Worm (Caenorhabditis elegans) whole organism, L4 larva: ENCODE measurements around the gene npr-36.

ENCODE experiments used
- D1046.2 ChIP-seq: fragments of 200-800 bp; sonication (Bioruptor generic); IDR thresholded peaks from 2 replicates; pipeline ENCODE4 v1.3.6; 2022; ENCODE audit warnings: missing genetic modification characterization, missing compliant biosample characterization
- F10B5.3 ChIP-seq: sonication (generic microtip); optimal IDR thresholded peaks from 2 replicates; lab custom pipeline; 2016; ENCODE audit warnings: mild to moderate bottlenecking, missing genetic modification characterization, missing compliant biosample characterization
- F37D6.2 ChIP-seq: sonication (generic microtip); optimal IDR thresholded peaks from 2 replicates; lab custom pipeline; 2016; ENCODE audit warnings: mild to moderate bottlenecking, missing genetic modification characterization, missing compliant biosample characterization
- F44E2.7 ChIP-seq: fragments of 200-800 bp; sonication (Bioruptor generic); IDR thresholded peaks from 2 replicates; pipeline ENCODE4 v2.1.2; 2022; ENCODE audit warnings: missing genetic modification characterization, missing compliant biosample characterization
- R02D3.7 ChIP-seq: fragments of 150-350 bp; sonication (generic microtip); optimal IDR thresholded peaks from 3 replicates; lab custom pipeline; 2014; ENCODE audit warnings: missing biosample characterization, missing genetic modification characterization
- T20F7.1 ChIP-seq: fragments of 200-800 bp; sonication (Bioruptor generic); optimal IDR thresholded peaks from 2 replicates; lab custom pipeline; 2018; ENCODE audit warnings: mild to moderate bottlenecking, missing genetic modification characterization, missing compliant biosample characterization
- Y75B8A.6 ChIP-seq: fragments of 200-800 bp; sonication (Bioruptor generic); IDR thresholded peaks from 2 replicates; pipeline ENCODE4 v1.3.6; 2022; ENCODE audit warnings: missing genetic modification reagents, missing genetic modification characterization, missing compliant biosample characterization
- ZK337.2 ChIP-seq: fragments of 200-800 bp; sonication (Bioruptor generic); IDR thresholded peaks from 2 replicates; pipeline ENCODE4 v1.3.6; 2022; ENCODE audit warnings: missing genetic modification reagents, missing genetic modification characterization, missing compliant biosample characterization
- aha-1 ChIP-seq: fragments of 150-350 bp; peaks from one replicate; lab custom pipeline; 2014; ENCODE audit warnings: missing biosample characterization, missing genetic modification characterization
- ceh-62 ChIP-seq: sonication (generic microtip); optimal IDR thresholded peaks from 2 replicates; lab custom pipeline; 2017; ENCODE audit warnings: missing biosample characterization, missing genetic modification characterization
- ctbp-1 ChIP-seq: fragments of 200-800 bp; sonication (Bioruptor generic); IDR thresholded peaks from 2 replicates; pipeline ENCODE4 v1.3.6; 2022; ENCODE audit warnings: missing genetic modification reagents, missing genetic modification characterization, missing compliant biosample characterization
- daf-16 ChIP-seq, 3 experiments: sonication (generic microtip); optimal IDR thresholded peaks; 2 replicates each; lab custom pipeline; 2016 to 2017; ENCODE audit warnings: missing genetic modification characterization in 3 of 3, missing genetic modification reagents in 3 of 3, mild to moderate bottlenecking in 2 of 3, missing compliant biosample characterization in 2 of 3, missing biosample characterization in 1 of 3, moderate library complexity in 1 of 3
- daf-19 ChIP-seq: fragments of 200-800 bp; sonication (Bioruptor generic); conservative IDR thresholded peaks from 2 replicates; pipeline ENCODE4 v1.3.6; 2022; ENCODE audit warnings: missing genetic modification characterization, missing compliant biosample characterization
- duxl-1 ChIP-seq: sonication (generic microtip); optimal IDR thresholded peaks from 2 replicates; lab custom pipeline; 2016; ENCODE audit warnings: mild to moderate bottlenecking, missing genetic modification characterization, moderate library complexity, missing compliant biosample characterization; ENCODE audit not compliant: poor library complexity
- egl-27 ChIP-seq: sonication (generic microtip); optimal IDR thresholded peaks from 3 replicates; lab custom pipeline; 2017; ENCODE audit warnings: missing biosample characterization, missing genetic modification reagents, missing genetic modification characterization
- egl-43 ChIP-seq: fragments of 200-800 bp; sonication (Bioruptor generic); IDR thresholded peaks from 2 replicates; pipeline ENCODE4 v1.3.6; 2022; ENCODE audit warnings: missing genetic modification reagents, missing genetic modification characterization, missing compliant biosample characterization
- gei-8 ChIP-seq: fragments of 200-800 bp; sonication (Bioruptor generic); optimal IDR thresholded peaks from 2 replicates; lab custom pipeline; 2018; ENCODE audit warnings: mild to moderate bottlenecking, missing genetic modification characterization, missing compliant biosample characterization
- hlh-30 ChIP-seq: sonication (generic microtip); optimal IDR thresholded peaks from 2 replicates; lab custom pipeline; 2017; ENCODE audit warnings: antibody characterized with exemption, mild to moderate bottlenecking, missing genetic modification characterization, missing compliant biosample characterization; ENCODE audit not compliant: insufficient read depth
- hmg-1.1 ChIP-seq: fragments of 200-800 bp; sonication (Bioruptor generic); IDR thresholded peaks from 2 replicates; pipeline ENCODE4 v1.3.6; 2022; ENCODE audit warnings: missing genetic modification reagents, missing genetic modification characterization, missing compliant biosample characterization
- jun-1 ChIP-seq: fragments of 150-350 bp; optimal IDR thresholded peaks from 2 replicates; lab custom pipeline; 2014; ENCODE audit warnings: missing biosample characterization, missing genetic modification reagents, missing genetic modification characterization
- lim-7 ChIP-seq: fragments of 200-800 bp; sonication (Bioruptor generic); IDR thresholded peaks from 2 replicates; pipeline ENCODE4 v1.3.6; 2022; ENCODE audit warnings: missing genetic modification characterization, missing compliant biosample characterization
- lin-38 ChIP-seq: fragments of 200-800 bp; sonication (Bioruptor generic); IDR thresholded peaks from 2 replicates; pipeline ENCODE4 v1.3.6; 2022; ENCODE audit warnings: missing genetic modification reagents, missing genetic modification characterization, missing compliant biosample characterization
- lin-39 ChIP-seq: fragments of 150-350 bp; optimal IDR thresholded peaks from 2 replicates; lab custom pipeline; 2014; ENCODE audit warnings: missing biosample characterization, missing genetic modification reagents, missing genetic modification characterization
- madf-5 ChIP-seq, 2 experiments: fragments of 200-800 bp; sonication (Bioruptor generic); IDR thresholded peaks; 2 replicates each; pipeline ENCODE4 v1.3.6; 2022; ENCODE audit warnings: missing compliant biosample characterization in 2 of 2, missing genetic modification characterization in 2 of 2
- mdl-1 ChIP-seq, 2 experiments: fragments of 150-350 bp in 1 of 2; sonication (generic microtip) in 1 of 2; optimal IDR thresholded peaks; 2 replicates each; lab custom pipeline; 2014 to 2017; ENCODE audit warnings: missing biosample characterization in 2 of 2, missing genetic modification characterization in 2 of 2
- nhr-10 ChIP-seq: fragments of 150-350 bp; optimal IDR thresholded peaks from 2 replicates; lab custom pipeline; 2014; ENCODE audit warnings: missing biosample characterization, missing genetic modification characterization
- nhr-102 ChIP-seq: sonication (generic microtip); optimal IDR thresholded peaks from 2 replicates; lab custom pipeline; 2016; ENCODE audit warnings: mild to moderate bottlenecking, missing genetic modification characterization, moderate library complexity, missing compliant biosample characterization
- nhr-11 ChIP-seq: fragments of 150-350 bp; optimal IDR thresholded peaks from 2 replicates; lab custom pipeline; 2014; ENCODE audit warnings: missing biosample characterization, missing genetic modification characterization
- nhr-237 ChIP-seq: sonication (generic microtip); optimal IDR thresholded peaks from 2 replicates; lab custom pipeline; 2017; ENCODE audit warnings: missing biosample characterization, missing genetic modification characterization
- nhr-28 ChIP-seq: fragments of 150-350 bp; optimal IDR thresholded peaks from 2 replicates; lab custom pipeline; 2014; ENCODE audit warnings: missing biosample characterization, missing genetic modification characterization
- nhr-41 ChIP-seq: fragments of 200-800 bp; sonication (Bioruptor generic); IDR thresholded peaks from 2 replicates; pipeline ENCODE4 v1.3.6; 2022; ENCODE audit warnings: missing genetic modification reagents, missing genetic modification characterization, missing compliant biosample characterization
- nhr-42 ChIP-seq: fragments of 200-800 bp; sonication (Bioruptor generic); IDR thresholded peaks from 2 replicates; pipeline ENCODE4 v1.3.6; 2022; ENCODE audit warnings: missing genetic modification characterization, missing compliant biosample characterization
- nhr-48 ChIP-seq: sonication (generic microtip); optimal IDR thresholded peaks from 2 replicates; lab custom pipeline; 2016; ENCODE audit warnings: mild to moderate bottlenecking, missing genetic modification characterization, missing compliant biosample characterization
- php-3 ChIP-seq: fragments of 200-800 bp; sonication (Bioruptor generic); IDR thresholded peaks from 2 replicates; pipeline ENCODE4 v1.3.6; 2022; ENCODE audit warnings: missing genetic modification reagents, missing genetic modification characterization, missing compliant biosample characterization
- pqm-1 ChIP-seq: sonication (generic microtip); optimal IDR thresholded peaks from 2 replicates; lab custom pipeline; 2017; ENCODE audit warnings: missing biosample characterization, missing genetic modification characterization
- saeg-2 ChIP-seq: fragments of 200-800 bp; sonication (Bioruptor generic); IDR thresholded peaks from 2 replicates; pipeline ENCODE4 v1.3.6; 2022; ENCODE audit warnings: missing genetic modification reagents, missing genetic modification characterization, missing compliant biosample characterization
- set-16 ChIP-seq: fragments of 200-800 bp; sonication (Bioruptor generic); IDR thresholded peaks from 2 replicates; pipeline ENCODE4 v1.3.6; 2022; ENCODE audit warnings: missing genetic modification reagents, missing genetic modification characterization, missing compliant biosample characterization
- spr-1 ChIP-seq: sonication (generic microtip); optimal IDR thresholded peaks from 2 replicates; lab custom pipeline; 2016; ENCODE audit warnings: mild to moderate bottlenecking, missing genetic modification characterization, missing compliant biosample characterization
- tag-97 ChIP-seq: fragments of 200-800 bp; sonication (Bioruptor generic); IDR thresholded peaks from 2 replicates; pipeline ENCODE4 v1.3.6; 2022; ENCODE audit warnings: missing genetic modification characterization, missing compliant biosample characterization
- unc-39 ChIP-seq: sonication (generic microtip); optimal IDR thresholded peaks from 2 replicates; lab custom pipeline; 2017; ENCODE audit warnings: missing biosample characterization, missing genetic modification characterization
- unc-62 ChIP-seq, 3 experiments: fragments of 150-350 bp in 1 of 3; sonication (generic microtip); optimal IDR thresholded peaks in 2 of 3; peaks in 1 of 3; 1 replicate in 1 of 3; 2 replicates in 2 of 3; lab custom pipeline; 2014 to 2017; ENCODE audit warnings: missing biosample characterization in 3 of 3, missing genetic modification characterization in 3 of 3, missing genetic modification reagents in 3 of 3, missing genotype in 1 of 3
- zfp-2 ChIP-seq: sonication (generic microtip); optimal IDR thresholded peaks from 2 replicates; lab custom pipeline; 2016; ENCODE audit warnings: mild to moderate bottlenecking, missing genetic modification characterization, missing compliant biosample characterization
- zfp-3 ChIP-seq: fragments of 200-800 bp; sonication (Bioruptor generic); conservative IDR thresholded peaks from 2 replicates; pipeline ENCODE4 v1.3.6; 2022; ENCODE audit warnings: missing genetic modification reagents, missing genetic modification characterization, missing compliant biosample characterization
- ztf-11 ChIP-seq: fragments of 150-350 bp; optimal IDR thresholded peaks from 2 replicates; lab custom pipeline; 2014; ENCODE audit warnings: missing biosample characterization, missing genetic modification characterization
- ztf-7 ChIP-seq: fragments of 150-350 bp; optimal IDR thresholded peaks from 2 replicates; lab custom pipeline; 2014; ENCODE audit warnings: missing biosample characterization, missing genetic modification characterization

npr-36 gene

DNA sequence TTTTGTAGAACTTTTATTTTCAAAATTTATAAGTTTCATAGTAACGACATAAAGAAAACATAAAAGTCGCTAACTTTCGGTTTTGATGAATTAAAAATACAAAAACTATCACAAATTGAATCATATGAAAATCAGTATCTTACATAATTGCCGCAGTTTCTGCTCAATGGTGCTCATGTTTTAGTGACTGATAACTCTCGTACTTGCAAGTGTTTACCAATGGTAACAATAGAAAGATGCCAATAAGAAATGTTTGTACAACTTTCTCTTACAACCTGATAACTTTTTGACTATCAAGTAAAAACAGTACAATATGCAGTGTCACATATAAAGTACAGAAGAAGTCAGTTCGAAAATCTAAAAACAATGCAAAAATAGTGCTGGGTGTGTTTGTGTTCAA lies 26.6 kb downstream of the npr-36 start:
- TF ChIP-seq aha-1 (tag; lab: Kevin White, UChicago) (no peak), nhr-41 (no peak), tag-97 (GFP tag; lab: Robert Waterston, UW) (no peak), nhr-102 (no peak), set-16 (GFP tag; lab: Robert Waterston, UW) (no peak), ztf-7 (tag; lab: Kevin White, UChicago) (no peak), lim-7 (GFP tag; lab: Robert Waterston, UW) (no peak), saeg-2 (GFP tag; lab: Robert Waterston, UW) (no peak), spr-1 (tag; lab: Kevin White, UChicago) (no peak), php-3 (no peak), pqm-1 (tag; lab: Kevin White, UChicago) (peak; percentile 53), Y75B8A.6 (GFP tag; lab: Robert Waterston, UW) (no peak), ztf-11 (tag; lab: Kevin White, UChicago) (no peak), F37D6.2 (no peak), nhr-28 (peak; percentile 1), ctbp-1 (no peak), duxl-1 (tag; lab: Kevin White, UChicago) (no peak), unc-62 (GFP tag; optimal IDR thresholded peaks at IDR 0.05 in 1 of 2; lab: Kevin White, UChicago) (peak in 1 of 2 experiments; percentile 78), unc-62 (tag; optimal IDR thresholded peaks at IDR 0.05; lab: Kevin White, UChicago) (no peak), zfp-3 (GFP tag; lab: Robert Waterston, UW) (no peak), T20F7.1 (GFP tag; lab: Kevin White, UChicago) (no peak), D1046.2 (GFP tag; lab: Robert Waterston, UW) (no peak), ceh-62 (tag; lab: Kevin White, UChicago) (no peak), daf-16 (GFP tag; optimal IDR thresholded peaks at IDR 0.05; lab: Kevin White, UChicago) (no peak), daf-16 (tag; optimal IDR thresholded peaks at IDR 0.05; lab: Kevin White, UChicago) (peak; percentile 81), egl-27 (no peak), unc-39 (tag; lab: Kevin White, UChicago) (no peak), lin-39 (tag; lab: Kevin White, UChicago) (no peak), mdl-1 (tag; optimal IDR thresholded peaks at IDR 0.05; lab: Kevin White, UChicago) (no peak), hlh-30 (tag; lab: Kevin White, UChicago) (no peak)

DNA sequence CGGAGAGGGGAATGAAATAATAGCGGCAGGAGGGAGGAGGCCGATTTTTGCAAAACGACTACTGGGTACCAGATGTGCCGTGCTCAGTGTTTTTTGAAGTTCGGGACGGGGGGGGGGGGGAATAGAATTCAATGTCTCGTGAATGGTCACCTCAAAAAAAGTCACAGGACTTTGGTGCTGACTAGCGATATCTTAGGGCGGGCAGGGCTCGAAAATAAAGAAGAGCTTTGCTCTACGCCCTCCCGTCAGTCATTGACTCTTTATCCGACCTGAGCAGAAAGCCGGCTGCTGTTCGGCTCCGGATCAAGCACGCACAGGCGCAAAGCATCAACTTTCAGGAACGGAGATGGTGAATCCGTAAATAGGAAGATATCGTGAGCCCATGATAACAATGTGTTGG lies 31.0 kb downstream of the npr-36 start:
- TF ChIP-seq set-16 (GFP tag; lab: Robert Waterston, UW) = peak; percentile 43
- TF ChIP-seq unc-62 (GFP tag; optimal IDR thresholded peaks at IDR 0.05 in 1 of 2; lab: Kevin White, UChicago) = peak in 1 of 2 experiments; percentile 96
- TF ChIP-seq unc-62 (tag; optimal IDR thresholded peaks at IDR 0.05; lab: Kevin White, UChicago) = no peak
- no peak for TF ChIP-seq gei-8 (GFP tag; lab: Kevin White, UChicago)
- TF ChIP-seq, all 104 proteins: peak for 2

DNA sequence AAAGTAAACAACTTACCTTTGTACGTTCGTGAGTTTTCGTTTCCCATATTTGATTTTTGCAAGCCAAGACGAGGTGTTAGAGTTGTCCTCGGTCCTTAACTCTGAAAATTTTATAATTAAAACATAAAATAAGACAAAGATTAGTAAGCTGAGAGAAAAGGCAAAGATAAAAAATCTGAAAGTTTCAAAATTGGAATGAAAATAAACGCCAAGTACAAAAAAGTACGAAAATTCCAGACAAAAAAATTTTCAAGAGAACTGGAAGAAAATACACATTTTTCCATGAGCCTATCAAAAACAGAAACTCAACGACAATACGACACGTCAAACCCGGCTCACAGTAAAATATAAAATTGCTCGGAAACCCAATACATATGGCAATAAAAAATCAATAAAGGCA lies 32.0 kb downstream of the npr-36 start, which contains the start of gene F10D7.5:
F10D7.5 (minus strand) TSS at position 101 of the 400 bp plus-strand sequence.
- no peak for TF ChIP-seq egl-43 (GFP tag; lab: Robert Waterston, UW)
- no peak for TF ChIP-seq Y75B8A.6 (GFP tag; lab: Robert Waterston, UW)
- no peak for TF ChIP-seq nhr-42
- no peak for TF ChIP-seq ZK337.2 (GFP tag; lab: Robert Waterston, UW)
- TF ChIP-seq nhr-48 (tag; lab: Kevin White, UChicago) = no peak
- no peak for TF ChIP-seq madf-5 (GFP tag; IDR thresholded peaks at IDR 0.05; lab: Robert Waterston, UW)
- no peak for TF ChIP-seq lin-38 (GFP tag; lab: Robert Waterston, UW)
- TF ChIP-seq egl-27 = no peak
- no peak for TF ChIP-seq zfp-2 (tag; lab: Kevin White, UChicago)
- no peak for TF ChIP-seq nhr-10 (tag; lab: Kevin White, UChicago)
- TF ChIP-seq R02D3.7 = no peak
- TF ChIP-seq jun-1 (tag; lab: Kevin White, UChicago) = no peak
- TF ChIP-seq F10B5.3 (tag; lab: Kevin White, UChicago) = no peak
- TF ChIP-seq F44E2.7 (GFP tag; lab: Robert Waterston, UW) = no peak
- TF ChIP-seq daf-19 (GFP tag; lab: Robert Waterston, UW) = no peak
- no peak for TF ChIP-seq duxl-1 (tag; lab: Kevin White, UChicago)
- TF ChIP-seq nhr-11 = no peak
- no peak for TF ChIP-seq hmg-1.1 (GFP tag; lab: Robert Waterston, UW)
- TF ChIP-seq nhr-237 = no peak
